Worm (Caenorhabditis elegans) whole organism, L4/young adult: ENCODE data around the gene K11E4.6.

Experiments
- W03F9.2 ChIP-seq: fragments of 150-350 bp; optimal IDR thresholded peaks from 2 replicates; lab custom pipeline; 2014; ENCODE audit warnings: missing biosample characterization, missing genetic modification characterization
- dao-5 ChIP-seq: sonication (generic microtip); optimal IDR thresholded peaks from 2 replicates; lab custom pipeline; 2016; ENCODE audit warnings: missing genotype, missing genetic modification characterization, moderate library complexity, missing compliant biosample characterization
- him-1 ChIP-seq: sonication (generic microtip); optimal IDR thresholded peaks from 2 replicates; lab custom pipeline; 2016; ENCODE audit warnings: missing genotype, missing genetic modification reagents, missing genetic modification characterization, missing compliant biosample characterization

K11E4.6 gene

ce11 chrX:13724364-13724763 is at the start of gene K11E4.6:
Gene K11E4.6 (plus strand): TSS chrX:13724664.
- TF ChIP-seq dao-5 (tag; lab: Kevin White, UChicago) (no peak), W03F9.2 (tag; lab: Kevin White, UChicago) (no peak), him-1 (tag; lab: Kevin White, UChicago) (no peak)

ce11 chrX:13675444-13675843 is 49.0 kb upstream of the K11E4.6 start:
- TF ChIP-seq dao-5 (tag; lab: Kevin White, UChicago) (no peak), W03F9.2 (tag; lab: Kevin White, UChicago) (no peak), him-1 (tag; lab: Kevin White, UChicago) (no peak)

- TF ChIP-seq him-1 (tag; lab: Kevin White, UChicago) (no peak), dao-5 (tag; lab: Kevin White, UChicago) (no peak), W03F9.2 (tag; lab: Kevin White, UChicago) (no peak)
Measured at ce11 chrX:13676892-13677291, 47.6 kb upstream of the K11E4.6 start, which contains the start of gene gck-4. Gene gck-4 (plus strand): TSS chrX:13677192.

ce11 chrX:13685725-13686124 is 38.7 kb upstream of the K11E4.6 start:
- TF ChIP-seq W03F9.2 (tag; lab: Kevin White, UChicago), result no peak

ce11 chrX:13687111-13687512 is 37.4 kb upstream of the K11E4.6 start:
- TF ChIP-seq dao-5 (tag; lab: Kevin White, UChicago) (no peak), W03F9.2 (tag; lab: Kevin White, UChicago) (no peak), him-1 (tag; lab: Kevin White, UChicago) (no peak)

ce11 chrX:13687655-13688054 is 36.8 kb upstream of the K11E4.6 start, which contains the start of gene adm-2:
Gene adm-2 (plus strand): TSS chrX:13687955.
- no peak for TF ChIP-seq W03F9.2 (tag; lab: Kevin White, UChicago)
- no peak for TF ChIP-seq him-1 (tag; lab: Kevin White, UChicago)
- no peak for TF ChIP-seq dao-5 (tag; lab: Kevin White, UChicago)

ce11 chrX:13690333-13690732 is 34.1 kb upstream of the K11E4.6 start:
- TF ChIP-seq him-1 (tag; lab: Kevin White, UChicago) (no peak), dao-5 (tag; lab: Kevin White, UChicago) (no peak), W03F9.2 (tag; lab: Kevin White, UChicago) (no peak)

- no peak for TF ChIP-seq dao-5 (tag; lab: Kevin White, UChicago)
Measured at ce11 chrX:13696152-13696551, 28.3 kb upstream of the K11E4.6 start.

- TF ChIP-seq him-1 (tag; lab: Kevin White, UChicago) (no peak), W03F9.2 (tag; lab: Kevin White, UChicago) (no peak)
Measured at ce11 chrX:13697520-13697919, 26.9 kb upstream of the K11E4.6 start.

- TF ChIP-seq dao-5 (tag; lab: Kevin White, UChicago) (peak; percentile 88), W03F9.2 (tag; lab: Kevin White, UChicago) (peak; percentile 98), him-1 (tag; lab: Kevin White, UChicago) (peak; percentile 100)
Measured at ce11 chrX:13700642-13701233, 23.7 kb upstream of the K11E4.6 start.

- TF ChIP-seq W03F9.2 (tag; lab: Kevin White, UChicago) (no peak), him-1 (tag; lab: Kevin White, UChicago) (no peak), dao-5 (tag; lab: Kevin White, UChicago) (no peak)
Measured at ce11 chrX:13702923-13703322, 21.5 kb upstream of the K11E4.6 start.

- TF ChIP-seq him-1 (tag; lab: Kevin White, UChicago) (no peak), W03F9.2 (tag; lab: Kevin White, UChicago) (no peak), dao-5 (tag; lab: Kevin White, UChicago) (no peak)
Measured at ce11 chrX:13706607-13707006, 17.9 kb upstream of the K11E4.6 start, which contains the start of gene K02D3.1. Gene K02D3.1 (plus strand): TSS chrX:13706907.

- TF ChIP-seq dao-5 (tag; lab: Kevin White, UChicago), result no peak
- no peak for TF ChIP-seq W03F9.2 (tag; lab: Kevin White, UChicago)
- TF ChIP-seq him-1 (tag; lab: Kevin White, UChicago), result no peak
Measured at ce11 chrX:13709060-13709459, 15.4 kb upstream of the K11E4.6 start.

ce11 chrX:13711909-13712308 is 12.6 kb upstream of the K11E4.6 start, which contains the start of gene K02D3.2:
Gene K02D3.2 (minus strand): TSS chrX:13712009.
- TF ChIP-seq dao-5 (tag; lab: Kevin White, UChicago) (no peak), W03F9.2 (tag; lab: Kevin White, UChicago) (no peak), him-1 (tag; lab: Kevin White, UChicago) (no peak)
